Fruit fly (Drosophila melanogaster) whole organism, prepupa: ENCODE data around the gene CG42671.

Source experiments
- Blimp-1 ChIP-seq: fragments of 200-800 bp; sonication (Bioruptor generic); optimal IDR thresholded peaks from 3 replicates; lab custom pipeline; 2017; ENCODE audit warnings: missing biosample characterization, missing genetic modification characterization, mild to moderate bottlenecking, moderate library complexity, missing genetic modification reagents
- CG10669 ChIP-seq: fragments of 200-800 bp; sonication (Bioruptor generic); optimal IDR thresholded peaks from 3 replicates; lab custom pipeline; 2018; ENCODE audit warnings: missing biosample characterization, mild to moderate bottlenecking, missing genetic modification characterization, moderate library complexity
- CG11902 ChIP-seq: fragments of 200-800 bp; sonication (Bioruptor generic); optimal IDR thresholded peaks from 3 replicates; lab custom pipeline; 2016; ENCODE audit warnings: missing biosample characterization, missing genetic modification characterization
- CG16779 ChIP-seq: fragments of 200-800 bp; sonication (Bioruptor generic); optimal IDR thresholded peaks from 3 replicates; lab custom pipeline; 2017; ENCODE audit warnings: missing biosample characterization, mild to moderate bottlenecking, missing genetic modification characterization
- CG3032 ChIP-seq: fragments of 200-800 bp; optimal IDR thresholded peaks from 2 replicates; lab custom pipeline; 2019; ENCODE audit warnings: missing biosample characterization, mild to moderate bottlenecking, missing genetic modification characterization, moderate library complexity
- CG32006 ChIP-seq: fragments of 200-800 bp; sonication (Bioruptor generic); optimal IDR thresholded peaks from 3 replicates; lab custom pipeline; 2017; ENCODE audit warnings: missing biosample characterization, mild to moderate bottlenecking, missing genetic modification characterization
- CG34406 ChIP-seq: fragments of 200-800 bp; sonication (Bioruptor generic); optimal IDR thresholded peaks from 3 replicates; lab custom pipeline; 2016; ENCODE audit warnings: missing biosample characterization, missing genetic modification characterization
- CG4318 ChIP-seq: fragments of 200-800 bp; sonication (Bioruptor generic); optimal IDR thresholded peaks from 3 replicates; lab custom pipeline; 2017; ENCODE audit warnings: missing biosample characterization, mild to moderate bottlenecking, missing genetic modification characterization
- CG6163 ChIP-seq: fragments of 200-800 bp; sonication (Bioruptor generic); IDR thresholded peaks from 3 replicates; pipeline ENCODE4 v1.3.6; 2022; ENCODE audit warnings: missing biosample characterization, missing genetic modification characterization
- CG6276 ChIP-seq: fragments of 200-800 bp; sonication (Bioruptor generic); optimal IDR thresholded peaks from 2 replicates; lab custom pipeline; 2017; ENCODE audit warnings: missing biosample characterization, mild to moderate bottlenecking, missing genetic modification characterization
- CG6808 ChIP-seq: fragments of 200-800 bp; sonication (Bioruptor generic); optimal IDR thresholded peaks from 3 replicates; lab custom pipeline; 2017; ENCODE audit warnings: missing biosample characterization, missing genetic modification characterization, mild to moderate bottlenecking, moderate library complexity, missing genetic modification reagents
- CG7368 ChIP-seq: fragments of 200-800 bp; sonication (Bioruptor generic); optimal IDR thresholded peaks from 3 replicates; lab custom pipeline; 2016; ENCODE audit warnings: missing biosample characterization, missing genetic modification characterization
- CG8119 ChIP-seq: fragments of 200-800 bp; sonication (Bioruptor generic); IDR thresholded peaks from 3 replicates; pipeline ENCODE4 v1.3.6; 2022; ENCODE audit warnings: missing biosample characterization, missing genetic modification characterization
- CG8319 ChIP-seq: fragments of 200-800 bp; sonication (Bioruptor generic); optimal IDR thresholded peaks from 3 replicates; lab custom pipeline; 2016; ENCODE audit warnings: missing biosample characterization, missing genetic modification characterization
- CG8632 ChIP-seq: fragments of 200-800 bp; sonication (Bioruptor generic); optimal IDR thresholded peaks from 3 replicates; lab custom pipeline; 2016; ENCODE audit warnings: missing biosample characterization, missing genetic modification characterization
- CG9139 ChIP-seq: fragments of 200-800 bp; sonication (Bioruptor generic); optimal IDR thresholded peaks from 3 replicates; lab custom pipeline; 2017; ENCODE audit warnings: missing biosample characterization, mild to moderate bottlenecking, missing genetic modification characterization
- Eip75B ChIP-seq: fragments of 200-800 bp; sonication (Bioruptor generic); optimal IDR thresholded peaks from 3 replicates; lab custom pipeline; 2016; ENCODE audit warnings: missing biosample characterization, missing genetic modification characterization
- Eip78C ChIP-seq: fragments of 200-800 bp; sonication (Bioruptor generic); peaks from one replicate; lab custom pipeline; 2016; ENCODE audit warnings: missing biosample characterization, missing genetic modification characterization
- Ets21C ChIP-seq: fragments of 200-800 bp; sonication (Bioruptor generic); optimal IDR thresholded peaks from 3 replicates; lab custom pipeline; 2016; ENCODE audit warnings: missing biosample characterization, missing genetic modification characterization
- Ets96B ChIP-seq: fragments of 200-800 bp; optimal IDR thresholded peaks from 2 replicates; lab custom pipeline; 2019; ENCODE audit warnings: missing biosample characterization, mild to moderate bottlenecking, missing genetic modification characterization, moderate library complexity
- Hr38 ChIP-seq: sonication (Bioruptor generic); optimal IDR thresholded peaks from 2 replicates; lab custom pipeline; 2016; ENCODE audit warnings: missing biosample characterization, missing genetic modification characterization
- Hr4 ChIP-seq: fragments of 200-800 bp; sonication (Bioruptor generic); optimal IDR thresholded peaks from 3 replicates; lab custom pipeline; 2016; ENCODE audit warnings: missing biosample characterization, missing genetic modification characterization
- Met ChIP-seq: fragments of 200-800 bp; sonication (Bioruptor generic); optimal IDR thresholded peaks from 3 replicates; lab custom pipeline; 2016; ENCODE audit warnings: missing biosample characterization, missing genetic modification characterization
- OdsH ChIP-seq: fragments of 200-800 bp; sonication (Bioruptor generic); optimal IDR thresholded peaks from 3 replicates; lab custom pipeline; 2016; ENCODE audit warnings: missing biosample characterization, missing genetic modification characterization
- Smox ChIP-seq: fragments of 200-800 bp; sonication (Bioruptor generic); optimal IDR thresholded peaks from 3 replicates; lab custom pipeline; 2016; ENCODE audit warnings: missing biosample characterization, missing genetic modification characterization
- achi ChIP-seq: fragments of 200-800 bp; sonication (Bioruptor generic); optimal IDR thresholded peaks from 3 replicates; lab custom pipeline; 2016; ENCODE audit warnings: missing biosample characterization, missing genetic modification characterization
- cyc ChIP-seq: fragments of 200-800 bp; sonication (Bioruptor generic); optimal IDR thresholded peaks from 3 replicates; lab custom pipeline; 2016; ENCODE audit warnings: missing biosample characterization, missing genetic modification characterization
- esn ChIP-seq: fragments of 200-800 bp; sonication (Bioruptor generic); optimal IDR thresholded peaks from 2 replicates; lab custom pipeline; 2016; ENCODE audit warnings: missing biosample characterization, mild to moderate bottlenecking, missing genetic modification characterization, moderate library complexity
- fd59A ChIP-seq: fragments of 200-800 bp; sonication (Bioruptor generic); optimal IDR thresholded peaks from 2 replicates; lab custom pipeline; 2017; ENCODE audit warnings: missing biosample characterization, mild to moderate bottlenecking, missing genetic modification characterization, missing genetic modification reagents
- fd85E ChIP-seq: fragments of 200-800 bp; sonication (Bioruptor generic); optimal IDR thresholded peaks from 3 replicates; lab custom pipeline; 2016; ENCODE audit warnings: missing biosample characterization, missing genetic modification characterization
- fkh ChIP-seq: fragments of 200-800 bp; sonication (Bioruptor generic); optimal IDR thresholded peaks from 3 replicates; lab custom pipeline; 2017; ENCODE audit warnings: missing biosample characterization, mild to moderate bottlenecking, missing genetic modification characterization, moderate library complexity
- net ChIP-seq: fragments of 200-800 bp; sonication (Bioruptor generic); optimal IDR thresholded peaks from 3 replicates; lab custom pipeline; 2016; ENCODE audit warnings: missing biosample characterization, missing genetic modification characterization
- pdm3 ChIP-seq: fragments of 200-800 bp; sonication (Bioruptor generic); optimal IDR thresholded peaks from 3 replicates; lab custom pipeline; 2016; ENCODE audit warnings: missing biosample characterization, missing genetic modification characterization
- salr ChIP-seq, 2 experiments: fragments of 200-800 bp; sonication (Bioruptor generic); optimal IDR thresholded peaks; 3 replicates each; lab custom pipeline; 2016 to 2018; ENCODE audit warnings: missing biosample characterization in 2 of 2, missing genetic modification characterization in 2 of 2, mild to moderate bottlenecking in 1 of 2
- ss ChIP-seq, 2 experiments: fragments of 200-800 bp; sonication (Bioruptor generic); optimal IDR thresholded peaks; 2 replicates in 1 of 2; 3 replicates in 1 of 2; lab custom pipeline; 2017 to 2018; ENCODE audit warnings: mild to moderate bottlenecking in 2 of 2, missing biosample characterization in 2 of 2, missing genetic modification characterization in 2 of 2, moderate library complexity in 1 of 2
- vri ChIP-seq: fragments of 200-800 bp; sonication (Bioruptor generic); optimal IDR thresholded peaks from 3 replicates; lab custom pipeline; 2016; ENCODE audit warnings: missing biosample characterization, mild to moderate bottlenecking, missing genetic modification characterization

CG42671 gene

DNA sequence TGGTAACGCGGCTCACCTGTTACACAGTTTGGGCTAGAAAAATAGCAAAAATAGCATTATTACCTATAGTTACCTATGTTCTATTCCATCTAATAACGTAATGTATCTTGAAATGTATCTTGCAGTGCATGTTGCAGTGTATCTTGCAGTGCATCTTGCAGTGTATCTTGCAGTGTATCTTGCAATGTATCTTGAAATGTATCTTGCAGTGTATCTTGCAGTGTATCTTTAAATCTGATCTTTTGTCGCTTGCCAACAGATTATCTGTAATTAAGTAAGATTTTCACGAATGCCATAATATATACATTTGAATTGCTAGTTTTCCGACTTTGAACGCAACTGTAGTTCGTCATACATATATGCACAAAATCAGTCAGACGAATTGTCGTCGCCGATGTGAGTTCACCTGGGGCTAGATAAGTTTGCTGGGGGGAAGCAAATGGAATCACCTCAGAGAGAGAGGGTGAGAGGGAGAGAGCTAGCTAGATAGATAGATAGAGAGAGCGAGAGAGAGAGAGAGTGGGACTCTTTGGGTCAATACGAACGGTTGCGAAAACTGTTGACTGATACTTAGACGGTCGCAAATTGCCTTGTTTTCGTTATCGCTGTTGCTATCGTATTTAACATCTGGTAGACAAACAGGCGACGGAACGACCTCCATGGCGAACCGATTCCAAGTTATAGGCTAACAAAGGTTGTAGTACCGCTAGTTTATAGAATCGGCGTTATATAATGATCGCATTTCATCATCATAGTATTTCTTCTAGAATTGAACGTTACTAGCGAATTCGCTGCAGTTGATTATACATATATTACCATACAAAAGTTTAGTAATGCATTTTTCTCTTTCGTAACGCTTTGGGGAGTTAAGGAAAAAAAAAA is 28.3 kb downstream of the CG42671 start (continued):
- TF ChIP-seq esn, result no peak
- peak; percentile 30 for TF ChIP-seq CG10669 (GFP tag; lab: Kevin White, UChicago)
- no peak for TF ChIP-seq CG8319 (GFP tag; lab: Kevin White, UChicago)
- TF ChIP-seq Ets96B (tag; lab: Kevin White, UChicago), result peak; percentile 24
- peak; percentile 83 for TF ChIP-seq Eip78C (GFP tag; lab: Kevin White, UChicago)
- no peak for TF ChIP-seq Blimp-1 (GFP tag; lab: Kevin White, UChicago)
- TF ChIP-seq CG16779 (tag; lab: Kevin White, UChicago), result no peak
- no peak for TF ChIP-seq cyc (GFP tag; lab: Kevin White, UChicago)
- no peak for TF ChIP-seq Ets21C (GFP tag; lab: Kevin White, UChicago)
- TF ChIP-seq Hr38 (GFP tag; lab: Kevin White, UChicago), result no peak
- peak; percentile 14 for TF ChIP-seq CG6808 (GFP tag; lab: Kevin White, UChicago)
- no peak for TF ChIP-seq fd85E (GFP tag; lab: Kevin White, UChicago)
- no peak for TF ChIP-seq Smox (GFP tag; lab: Kevin White, UChicago)
- TF ChIP-seq Hr4 (GFP tag; lab: Kevin White, UChicago), result peak; percentile 33
- TF ChIP-seq CG3032 (tag; lab: Kevin White, UChicago), result peak; percentile 6
- peak; percentile 34 for TF ChIP-seq achi (GFP tag; lab: Kevin White, UChicago)
- TF ChIP-seq CG8119, result no peak
- TF ChIP-seq CG11902, result no peak
- peak; percentile 60 for TF ChIP-seq vri (GFP tag; lab: Kevin White, UChicago)
- no peak for TF ChIP-seq pdm3 (GFP tag; lab: Kevin White, UChicago)
- TF ChIP-seq Eip75B (GFP tag; lab: Kevin White, UChicago), result peak; percentile 32
- peak; percentile 83 for TF ChIP-seq fkh (GFP tag; lab: Kevin White, UChicago)
- no peak for TF ChIP-seq ss (GFP tag; optimal IDR thresholded peaks at IDR 0.05; lab: Kevin White, UChicago)
- TF ChIP-seq Met (GFP tag; lab: Kevin White, UChicago), result no peak
- no peak for TF ChIP-seq net (GFP tag; lab: Kevin White, UChicago)
- TF ChIP-seq OdsH (GFP tag; lab: Kevin White, UChicago), result peak; percentile 16
- TF ChIP-seq CG7368 (GFP tag; lab: Kevin White, UChicago), result no peak
- TF ChIP-seq CG4318, result peak; percentile 22
- TF ChIP-seq, all 60 proteins: peak for 22

- TF ChIP-seq CG8632 (no peak), salr (GFP tag; optimal IDR thresholded peaks at IDR 0.05; lab: Kevin White, UChicago) (no peak), Ets96B (tag; lab: Kevin White, UChicago) (no peak), CG6163 (GFP tag; lab: Robert Waterston, UW) (no peak), Eip75B (GFP tag; lab: Kevin White, UChicago) (no peak), CG9139 (GFP tag; lab: Kevin White, UChicago) (no peak), Ets21C (GFP tag; lab: Kevin White, UChicago) (no peak), CG6276 (GFP tag; lab: Kevin White, UChicago) (no peak), CG10669 (GFP tag; lab: Kevin White, UChicago) (no peak), Hr38 (GFP tag; lab: Kevin White, UChicago) (no peak), fd59A (GFP tag; lab: Kevin White, UChicago) (no peak), CG32006 (GFP tag; lab: Kevin White, UChicago) (no peak), OdsH (GFP tag; lab: Kevin White, UChicago) (no peak)
Measured at dm6 chr3L:11243292-11243670, 29.0 kb downstream of the CG42671 start.

dm6 chr3L:11244024-11244576 is 29.8 kb downstream of the CG42671 start:
- peak; percentile 24 for TF ChIP-seq Eip78C (GFP tag; lab: Kevin White, UChicago)
- no peak for TF ChIP-seq CG34406 (GFP tag; lab: Kevin White, UChicago)
